Worm (Caenorhabditis elegans) whole organism, L2 larva: Measurements from ENCODE around the gene F14D7.6.

Experiments used
- R02D3.7 ChIP-seq: fragments of 150-350 bp; optimal IDR thresholded peaks from 2 replicates; lab custom pipeline; 2014; ENCODE audit warnings: missing biosample characterization, missing genetic modification characterization
- Y55F3AM.14 ChIP-seq: fragments of 200-800 bp; sonication (Bioruptor generic); optimal IDR thresholded peaks from 2 replicates; lab custom pipeline; 2018; ENCODE audit warnings: mild to moderate bottlenecking, missing genetic modification characterization, missing compliant biosample characterization
- elt-3 ChIP-seq: sonication (generic microtip); optimal IDR thresholded peaks from 2 replicates; lab custom pipeline; 2017; ENCODE audit warnings: missing biosample characterization, missing genetic modification characterization
- lin-39 ChIP-seq: fragments of 150-350 bp; optimal IDR thresholded peaks from 2 replicates; lab custom pipeline; 2014; ENCODE audit warnings: missing biosample characterization, missing genetic modification reagents, missing genetic modification characterization
- lsy-2 ChIP-seq, 2 experiments: fragments of 150-350 bp in 1 of 2; sonication (generic microtip) in 1 of 2; optimal IDR thresholded peaks; 2 replicates each; lab custom pipeline; 2014 to 2017; ENCODE audit warnings: missing biosample characterization in 2 of 2, missing genetic modification characterization in 2 of 2
- nhr-10 ChIP-seq: sonication (generic microtip); optimal IDR thresholded peaks from 2 replicates; lab custom pipeline; 2017; ENCODE audit warnings: missing biosample characterization, missing genetic modification characterization
- nhr-25 ChIP-seq: fragments of 150-350 bp; sonication (generic microtip); optimal IDR thresholded peaks from 3 replicates; lab custom pipeline; 2014; ENCODE audit warnings: missing biosample characterization, missing genetic modification characterization
- nhr-77 ChIP-seq: fragments of 150-350 bp; optimal IDR thresholded peaks from 2 replicates; lab custom pipeline; 2014; ENCODE audit warnings: missing biosample characterization, missing genetic modification characterization
- snpc-4 ChIP-seq: fragments of 150-350 bp; optimal IDR thresholded peaks from 2 replicates; lab custom pipeline; 2014; ENCODE audit warnings: missing biosample characterization, missing genetic modification characterization
- unc-55 ChIP-seq: fragments of 150-350 bp; sonication (generic microtip); optimal IDR thresholded peaks from 3 replicates; lab custom pipeline; 2014; ENCODE audit warnings: missing biosample characterization, missing genetic modification reagents, missing genetic modification characterization
- unc-62 ChIP-seq: fragments of 150-350 bp; optimal IDR thresholded peaks from 2 replicates; lab custom pipeline; 2014; ENCODE audit warnings: missing biosample characterization, missing genetic modification reagents, missing genetic modification characterization
- ztf-11 ChIP-seq: sonication (generic microtip); optimal IDR thresholded peaks from 2 replicates; lab custom pipeline; 2017; ENCODE audit warnings: missing biosample characterization, missing genetic modification characterization
- ztf-4 ChIP-seq: fragments of 150-350 bp; optimal IDR thresholded peaks from 2 replicates; lab custom pipeline; 2014; ENCODE audit warnings: missing biosample characterization, missing genetic modification characterization

DNA sequence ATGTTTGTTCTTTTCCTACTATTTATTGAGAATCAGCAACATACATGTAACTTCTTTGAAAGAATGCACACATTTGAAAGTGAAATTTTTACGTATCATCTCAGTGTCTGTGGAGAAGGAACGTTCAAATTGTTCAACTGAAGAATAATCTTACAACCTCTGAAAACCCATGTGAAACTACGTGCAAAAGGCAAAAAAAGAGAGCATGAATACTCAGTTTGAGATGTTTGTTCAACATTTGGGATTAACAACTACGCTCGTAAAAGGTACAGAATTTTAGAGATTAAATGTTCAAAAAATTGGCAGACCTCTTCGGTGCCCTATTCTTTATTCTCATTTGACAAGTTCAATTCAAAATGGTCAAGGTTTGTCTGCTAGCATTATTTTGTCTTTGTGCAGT lies 49.2 kb upstream of the F14D7.6 start, which contains the start of gene K02E11.5:
- TF ChIP-seq snpc-4, result no peak
- no peak for TF ChIP-seq lsy-2 (tag; optimal IDR thresholded peaks at IDR 0.05; lab: Kevin White, UChicago)
- no peak for TF ChIP-seq nhr-25
- TF ChIP-seq ztf-4 (tag; lab: Kevin White, UChicago), result no peak
- no peak for TF ChIP-seq Y55F3AM.14
- no peak for TF ChIP-seq elt-3 (tag; lab: Kevin White, UChicago)
- no peak for TF ChIP-seq unc-62
- TF ChIP-seq unc-55 (GFP tag; lab: Kevin White, UChicago), result no peak
- TF ChIP-seq ztf-11, result no peak
- TF ChIP-seq lin-39 (tag; lab: Kevin White, UChicago), result no peak
- TF ChIP-seq R02D3.7, result no peak
- TF ChIP-seq nhr-10 (tag; lab: Kevin White, UChicago), result no peak
- TF ChIP-seq nhr-77 (tag; lab: Kevin White, UChicago), result no peak
